Worm (Caenorhabditis elegans): ENCODE results near the gene ugt-66.

ugt-66 gene

ce11 chrIII:6157708-6158321 lies 36.6 kb downstream of the ugt-66 start, which contains the start of gene anmt-2:
Gene anmt-2 (minus strand): TSS chrIII:6157758.
- no peak for TF ChIP-seq unc-39 (tag; optimal IDR thresholded peaks at IDR 0.05)
- TF ChIP-seq nhr-129 (tag; optimal IDR thresholded peaks at IDR 0.05) = peak; percentile 56
- TF ChIP-seq sma-9 (GFP tag; optimal IDR thresholded peaks at IDR 0.05) = peak; percentile 71
- no peak for TF ChIP-seq sma-9 (tag; optimal IDR thresholded peaks at IDR 0.05)
- TF ChIP-seq nhr-12 (tag; optimal IDR thresholded peaks at IDR 0.05) = no peak
- no peak for TF ChIP-seq zag-1 (tag; optimal IDR thresholded peaks at IDR 0.05)
- TF ChIP-seq dmd-4 (tag; optimal IDR thresholded peaks at IDR 0.05) = no peak
- peak; percentile 69 for TF ChIP-seq F13H6.1 (tag; optimal IDR thresholded peaks at IDR 0.05)

- no peak for TF ChIP-seq skn-1 (tag; optimal IDR thresholded peaks at IDR 0.05)
- TF ChIP-seq F13H6.1 (tag; optimal IDR thresholded peaks at IDR 0.05) = peak; percentile 23
- peak; percentile 33 for TF ChIP-seq C34F6.9 (tag; optimal IDR thresholded peaks at IDR 0.05)
These were observed 38.6 kb downstream of the ugt-66 start for ce11 chrIII:6155787-6156186.

DNA sequence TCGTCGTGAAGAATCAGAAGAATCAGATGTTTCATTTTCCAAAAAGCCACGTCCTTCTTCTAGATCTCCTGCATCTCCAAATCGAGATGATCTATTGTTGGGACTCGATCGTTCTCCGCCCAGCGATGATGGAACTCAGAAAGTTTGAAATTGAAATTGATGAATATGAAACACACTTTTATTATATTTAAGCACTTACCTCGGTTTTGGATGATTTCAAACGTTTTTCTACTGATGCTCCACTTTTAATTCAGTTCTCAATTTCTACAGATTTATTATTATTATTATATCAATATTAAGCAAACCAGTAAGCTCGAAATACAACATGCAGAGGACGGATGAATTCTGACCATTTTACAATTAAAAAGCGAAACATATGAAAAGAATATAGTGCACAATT lies 39.8 kb downstream of the ugt-66 start:
- TF ChIP-seq nhr-6 (tag; optimal IDR thresholded peaks at IDR 0.05) = no peak
- no peak for TF ChIP-seq mdl-1 (tag; optimal IDR thresholded peaks at IDR 0.05)
- no peak for TF ChIP-seq R02D3.7 (tag; optimal IDR thresholded peaks at IDR 0.05)
- TF ChIP-seq mab-5 (tag; optimal IDR thresholded peaks at IDR 0.05) = no peak
- no peak for TF ChIP-seq gmeb-1 (tag; optimal IDR thresholded peaks at IDR 0.05)
- TF ChIP-seq aly-2 (tag; optimal IDR thresholded peaks at IDR 0.05) = no peak
- TF ChIP-seq nhr-237 (tag; optimal IDR thresholded peaks at IDR 0.05) = no peak
- TF ChIP-seq zag-1 (tag; optimal IDR thresholded peaks at IDR 0.05) = no peak
- TF ChIP-seq egl-27 (tag; optimal IDR thresholded peaks at IDR 0.05) = no peak
- no peak for TF ChIP-seq Y55F3AM.14 (GFP tag; optimal IDR thresholded peaks at IDR 0.05)
- TF ChIP-seq F13H6.1 (tag; optimal IDR thresholded peaks at IDR 0.05) = no peak
- no peak for TF ChIP-seq blmp-1 (tag; optimal IDR thresholded peaks at IDR 0.05; ENCODE audit: insufficient read depth)
- no peak for TF ChIP-seq lin-39 (tag; optimal IDR thresholded peaks at IDR 0.05)

ce11 chrIII:6149467-6150072 lies 44.8 kb downstream of the ugt-66 start, which contains the start of the genes wht-7 and Y42G9A.1:
Gene wht-7 (minus strand): TSS chrIII:6149597.
Gene Y42G9A.1 (plus strand): TSS chrIII:6149961.
- TF ChIP-seq gmeb-1 (tag; optimal IDR thresholded peaks at IDR 0.05) (peak; percentile 10), fos-1 (tag; optimal IDR thresholded peaks at IDR 0.05) (peak; percentile 67), alr-1 (tag; optimal IDR thresholded peaks at IDR 0.05) (no peak), snpc-4 (tag; optimal IDR thresholded peaks at IDR 0.05) (no peak)

DNA sequence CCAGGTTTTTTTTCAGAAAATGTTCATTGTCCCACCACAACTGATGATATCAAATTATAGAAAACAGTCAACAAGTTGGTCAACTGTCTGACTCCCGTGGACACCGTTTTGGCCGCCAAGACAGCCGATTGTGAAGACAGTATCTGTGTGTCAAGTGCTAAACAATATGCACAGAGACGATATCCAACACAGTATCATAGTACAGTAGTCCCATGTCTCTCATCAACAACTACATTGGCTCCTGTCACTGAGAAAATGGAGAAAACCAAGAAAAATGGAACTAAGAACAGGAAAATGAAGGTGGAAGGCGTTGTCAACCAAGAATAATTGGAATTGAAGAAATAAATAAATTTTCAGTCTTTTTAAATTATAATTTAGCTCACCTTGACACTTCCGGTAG lies 45.7 kb downstream of the ugt-66 start:
- TF ChIP-seq nhr-129 (tag; optimal IDR thresholded peaks at IDR 0.05) (no peak), F13H6.1 (tag; optimal IDR thresholded peaks at IDR 0.05) (no peak), gmeb-1 (tag; optimal IDR thresholded peaks at IDR 0.05) (no peak), nhr-77 (tag; optimal IDR thresholded peaks at IDR 0.05) (no peak), Y55F3AM.14 (GFP tag; optimal IDR thresholded peaks at IDR 0.05) (no peak)

DNA sequence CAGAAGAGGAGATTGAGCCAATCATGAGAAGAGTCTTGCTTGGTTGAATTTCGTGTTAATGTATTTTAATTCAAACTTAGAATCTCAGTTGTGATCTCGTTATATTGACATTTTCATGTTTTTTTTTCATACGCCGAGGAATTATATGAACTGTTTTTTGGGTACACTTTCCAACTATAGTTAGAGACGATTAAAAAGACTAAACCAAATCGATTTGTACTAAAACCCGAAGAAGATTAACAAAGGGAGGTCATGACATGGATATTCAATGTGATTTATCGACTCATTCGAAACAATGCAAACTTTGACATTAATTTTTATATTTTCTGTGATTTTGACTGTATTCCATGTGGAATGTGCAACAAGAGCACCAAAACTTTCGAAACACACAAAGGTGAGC lies 46.5 kb downstream of the ugt-66 start, which contains the start of gene Y42G9A.2:
Y42G9A.2 (plus strand) TSS at position 284 of the 400 bp plus-strand sequence.
- peak; percentile 30 for TF ChIP-seq sma-9 (GFP tag; optimal IDR thresholded peaks at IDR 0.05)
- no peak for TF ChIP-seq sma-9 (tag; optimal IDR thresholded peaks at IDR 0.05)
- TF ChIP-seq nhr-11 (tag; optimal IDR thresholded peaks at IDR 0.05) = no peak

- TF ChIP-seq gmeb-1 (tag; optimal IDR thresholded peaks at IDR 0.05) (no peak), blmp-1 (tag; optimal IDR thresholded peaks at IDR 0.05; ENCODE audit: insufficient read depth) (no peak), nhr-6 (tag; optimal IDR thresholded peaks at IDR 0.05) (no peak), ama-1 (optimal IDR thresholded peaks at IDR 0.05) (no peak), nhr-21 (tag; optimal IDR thresholded peaks at IDR 0.05) (no peak), ceh-16 (tag; optimal IDR thresholded peaks at IDR 0.05) (no peak), sma-9 (GFP tag; optimal IDR thresholded peaks at IDR 0.05) (no peak), sma-9 (tag; optimal IDR thresholded peaks at IDR 0.05) (no peak), crh-2 (tag; optimal IDR thresholded peaks at IDR 0.05) (no peak), ztf-11 (tag; optimal IDR thresholded peaks at IDR 0.05) (no peak), nhr-23 (tag; optimal IDR thresholded peaks at IDR 0.05) (no peak), nhr-25 (tag; optimal IDR thresholded peaks at IDR 0.05) (no peak), alr-1 (tag; optimal IDR thresholded peaks at IDR 0.05) (no peak), nhr-77 (tag; optimal IDR thresholded peaks at IDR 0.05) (no peak)
These were observed 47.6 kb downstream of the ugt-66 start for ce11 chrIII:6146797-6147196.

Measured in whole organism, L2 larva.